Fruit fly (Drosophila melanogaster): Measurements from ENCODE around the gene moody.

moody gene

DNA sequence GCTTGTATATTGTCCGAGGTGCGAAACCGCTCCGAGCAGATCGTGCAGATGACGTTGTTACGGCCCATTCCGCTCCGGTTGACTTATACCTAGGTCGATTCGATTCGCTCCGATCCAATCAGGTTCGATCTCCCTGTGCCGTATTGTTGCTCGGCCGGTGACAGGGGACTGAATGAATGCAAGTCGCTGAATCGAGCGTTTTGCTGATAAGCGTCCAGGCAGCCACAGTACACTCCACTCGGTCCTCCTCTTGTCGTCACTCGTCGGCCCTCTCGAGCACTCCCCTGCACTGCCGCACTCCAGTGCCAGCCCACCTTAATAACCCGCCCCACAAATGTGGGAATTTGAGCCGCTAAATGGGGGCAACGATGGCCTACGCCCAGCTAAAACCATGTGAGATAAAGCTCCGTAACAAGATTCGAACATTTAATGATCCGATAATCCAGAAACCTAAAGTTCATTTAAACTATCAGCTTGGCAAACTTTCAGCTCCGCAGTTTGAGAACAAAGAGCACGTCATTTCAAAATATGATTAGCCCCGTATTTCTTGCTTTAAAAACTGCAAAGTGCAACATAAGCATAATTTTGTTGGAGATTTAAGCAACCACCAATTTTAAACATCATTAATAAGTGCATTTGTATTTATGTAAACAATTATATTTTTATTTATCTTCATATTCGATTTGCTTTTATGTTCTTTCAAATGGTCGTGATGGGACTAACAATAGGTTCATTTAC is 6.1 kb downstream of the moody start, which contains the start of gene CG4325:
CG4325 (minus strand) TSS at position 159 of the 738 bp plus-strand sequence.
- no peak for TF ChIP-seq CG7045 (GFP tag; optimal IDR thresholded peaks at IDR 0.05)
- TF ChIP-seq ovo (GFP tag; optimal IDR thresholded peaks at IDR 0.05): no peak
- TF ChIP-seq CG12768 (GFP tag; optimal IDR thresholded peaks at IDR 0.05): no peak
- TF ChIP-seq cic (GFP tag; optimal IDR thresholded peaks at IDR 0.05): peak; percentile 76
- TF ChIP-seq CG1620 (GFP tag; optimal IDR thresholded peaks at IDR 0.05): no peak
- TF ChIP-seq cnc (optimal IDR thresholded peaks at IDR 0.05): no peak
- TF ChIP-seq Crg-1 (GFP tag; optimal IDR thresholded peaks at IDR 0.05): no peak
- TF ChIP-seq tj (GFP tag; optimal IDR thresholded peaks at IDR 0.05): peak; percentile 91
- peak; percentile 19 for TF ChIP-seq Mnt (GFP tag; optimal IDR thresholded peaks at IDR 0.05)
- TF ChIP-seq toe (GFP tag; optimal IDR thresholded peaks at IDR 0.05): no peak
- no peak for TF ChIP-seq bab1 (GFP tag; optimal IDR thresholded peaks at IDR 0.05)
- TF ChIP-seq CG5204 (GFP tag; optimal IDR thresholded peaks at IDR 0.05): no peak
- TF ChIP-seq CG11617 (GFP tag; optimal IDR thresholded peaks at IDR 0.05): no peak
- no peak for TF ChIP-seq Hr96 (GFP tag; optimal IDR thresholded peaks at IDR 0.05)
- TF ChIP-seq Clk (GFP tag; optimal IDR thresholded peaks at IDR 0.05): no peak
- peak; percentile 7 for TF ChIP-seq pad (GFP tag; optimal IDR thresholded peaks at IDR 0.05)
- no peak for TF ChIP-seq kay (GFP tag; ENCODE audit: borderline replicate concordance)
- no peak for TF ChIP-seq CG7101 (tag; optimal IDR thresholded peaks at IDR 0.05)
- no peak for TF ChIP-seq CG14711 (tag; optimal IDR thresholded peaks at IDR 0.05)
- no peak for TF ChIP-seq CG33017 (tag; optimal IDR thresholded peaks at IDR 0.05)

DNA sequence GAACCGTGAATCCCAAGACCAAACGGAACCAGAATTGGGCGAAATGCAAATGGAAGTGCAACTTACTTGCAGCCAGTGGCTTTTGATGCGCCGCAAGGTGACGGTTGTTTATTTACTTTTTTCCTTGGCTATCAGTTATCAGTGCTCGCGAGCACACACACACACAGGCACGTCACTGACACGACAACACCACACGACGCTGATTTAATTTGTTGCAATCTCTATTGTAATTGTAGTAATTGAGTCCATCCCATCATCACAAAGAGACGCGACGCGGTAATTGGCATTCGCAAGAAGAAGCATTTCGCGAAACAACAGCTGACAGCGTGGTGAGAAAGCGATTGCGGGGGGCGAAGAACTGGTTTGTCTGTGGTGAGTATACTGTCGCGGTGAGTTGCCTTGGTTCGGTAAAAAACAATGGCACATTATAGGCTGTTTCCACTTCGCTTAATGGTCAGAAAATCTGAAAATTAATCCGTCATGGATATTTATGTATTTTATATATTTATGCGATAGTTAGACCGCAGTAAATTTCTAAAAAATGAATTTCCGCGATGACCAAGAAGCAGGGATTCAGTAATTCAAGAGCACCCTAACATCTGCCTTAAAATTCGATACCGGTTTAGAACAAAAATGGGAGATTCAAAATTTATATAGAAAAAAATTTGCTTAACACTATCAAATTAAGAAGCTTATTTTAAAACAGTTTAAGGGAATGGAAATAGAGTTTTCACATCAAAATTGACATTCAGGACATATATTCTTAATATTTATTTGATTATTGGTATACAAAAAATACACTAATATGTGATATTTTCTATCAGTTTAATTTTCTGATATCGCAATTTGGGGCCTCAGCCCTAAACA is 7.7 kb downstream of the moody start, which contains the start of the genes Actn and usp:
Actn (minus strand) TSS at position 331 of the 867 bp plus-strand sequence.
usp (minus strand) TSS at position 331 of the 867 bp plus-strand sequence.
- TF ChIP-seq bab1 (GFP tag; optimal IDR thresholded peaks at IDR 0.05) (no peak), CG7045 (GFP tag; optimal IDR thresholded peaks at IDR 0.05) (no peak), kay (GFP tag; ENCODE audit: borderline replicate concordance) (no peak), CG12768 (GFP tag; optimal IDR thresholded peaks at IDR 0.05) (no peak), Clk (GFP tag; optimal IDR thresholded peaks at IDR 0.05) (no peak), CG33017 (tag; optimal IDR thresholded peaks at IDR 0.05) (peak; percentile 1), CG7101 (tag; optimal IDR thresholded peaks at IDR 0.05) (no peak), cic (GFP tag; optimal IDR thresholded peaks at IDR 0.05) (peak; percentile 63), CG11617 (GFP tag; optimal IDR thresholded peaks at IDR 0.05) (no peak), Mnt (GFP tag; optimal IDR thresholded peaks at IDR 0.05) (peak; percentile 46), CG14711 (tag; optimal IDR thresholded peaks at IDR 0.05) (peak; percentile 53), CG5204 (GFP tag; optimal IDR thresholded peaks at IDR 0.05) (no peak), cnc (optimal IDR thresholded peaks at IDR 0.05) (no peak), tj (GFP tag; optimal IDR thresholded peaks at IDR 0.05) (no peak), CG1620 (GFP tag; optimal IDR thresholded peaks at IDR 0.05) (peak; percentile 5), pad (GFP tag; optimal IDR thresholded peaks at IDR 0.05) (peak; percentile 25), Crg-1 (GFP tag; optimal IDR thresholded peaks at IDR 0.05) (peak; percentile 16), Hr96 (GFP tag; optimal IDR thresholded peaks at IDR 0.05) (peak; percentile 10), toe (GFP tag; optimal IDR thresholded peaks at IDR 0.05) (peak; percentile 27), ovo (GFP tag; optimal IDR thresholded peaks at IDR 0.05) (peak; percentile 49)

DNA sequence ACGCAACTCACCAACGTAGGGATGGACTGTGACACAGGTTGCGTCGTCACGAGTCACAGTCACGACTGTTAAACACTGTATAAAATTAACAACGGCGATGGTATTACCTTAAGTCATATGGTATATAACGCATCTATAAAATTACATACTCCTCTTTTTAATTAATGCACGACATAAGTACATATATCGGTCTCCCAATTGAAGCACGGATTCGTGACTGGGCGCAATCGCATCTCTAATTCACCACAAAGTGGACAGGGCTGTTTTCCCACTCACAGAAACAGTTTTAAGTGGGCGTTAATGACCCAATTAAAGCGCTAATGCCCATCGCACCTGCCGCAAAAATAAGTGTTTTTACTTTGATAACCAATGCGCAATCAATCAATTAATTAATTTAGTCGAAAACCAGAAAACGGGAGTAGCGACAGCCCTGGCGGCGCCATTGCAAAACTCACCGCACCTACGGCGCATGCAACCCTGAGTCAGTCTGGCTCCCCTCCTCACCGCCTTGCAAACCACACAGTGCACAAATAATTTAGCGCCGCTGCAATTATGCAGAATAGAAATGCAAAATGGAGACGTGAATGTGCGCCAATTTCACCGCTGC is 8.5 kb downstream of the moody start, which contains the start of gene CG4313:
CG4313 (plus strand) TSS at position 557 of the 607 bp plus-strand sequence.
- peak; percentile 89 for TF ChIP-seq Hr96 (GFP tag; optimal IDR thresholded peaks at IDR 0.05)
- TF ChIP-seq cnc (optimal IDR thresholded peaks at IDR 0.05): no peak
- peak; percentile 74 for TF ChIP-seq CG7101 (tag; optimal IDR thresholded peaks at IDR 0.05)
- TF ChIP-seq bab1 (GFP tag; optimal IDR thresholded peaks at IDR 0.05): peak; percentile 79
- TF ChIP-seq cic (GFP tag; optimal IDR thresholded peaks at IDR 0.05): no peak
- peak; percentile 58 for TF ChIP-seq pad (GFP tag; optimal IDR thresholded peaks at IDR 0.05)
- peak; percentile 42 for TF ChIP-seq CG12768 (GFP tag; optimal IDR thresholded peaks at IDR 0.05)
- TF ChIP-seq CG14711 (tag; optimal IDR thresholded peaks at IDR 0.05): peak; percentile 95
- TF ChIP-seq Clk (GFP tag; optimal IDR thresholded peaks at IDR 0.05): no peak
- TF ChIP-seq CG1620 (GFP tag; optimal IDR thresholded peaks at IDR 0.05): peak; percentile 77
- TF ChIP-seq CG7045 (GFP tag; optimal IDR thresholded peaks at IDR 0.05): no peak
- no peak for TF ChIP-seq kay (GFP tag; ENCODE audit: borderline replicate concordance)
- peak; percentile 19 for TF ChIP-seq ovo (GFP tag; optimal IDR thresholded peaks at IDR 0.05)
- TF ChIP-seq toe (GFP tag; optimal IDR thresholded peaks at IDR 0.05): peak; percentile 69
- TF ChIP-seq CG5204 (GFP tag; optimal IDR thresholded peaks at IDR 0.05): peak; percentile 74
- no peak for TF ChIP-seq CG33017 (tag; optimal IDR thresholded peaks at IDR 0.05)
- TF ChIP-seq CG11617 (GFP tag; optimal IDR thresholded peaks at IDR 0.05): peak; percentile 77
- peak; percentile 61 for TF ChIP-seq Crg-1 (GFP tag; optimal IDR thresholded peaks at IDR 0.05)
- peak; percentile 67 for TF ChIP-seq tj (GFP tag; optimal IDR thresholded peaks at IDR 0.05)
- peak; percentile 48 for TF ChIP-seq Mnt (GFP tag; optimal IDR thresholded peaks at IDR 0.05)

DNA sequence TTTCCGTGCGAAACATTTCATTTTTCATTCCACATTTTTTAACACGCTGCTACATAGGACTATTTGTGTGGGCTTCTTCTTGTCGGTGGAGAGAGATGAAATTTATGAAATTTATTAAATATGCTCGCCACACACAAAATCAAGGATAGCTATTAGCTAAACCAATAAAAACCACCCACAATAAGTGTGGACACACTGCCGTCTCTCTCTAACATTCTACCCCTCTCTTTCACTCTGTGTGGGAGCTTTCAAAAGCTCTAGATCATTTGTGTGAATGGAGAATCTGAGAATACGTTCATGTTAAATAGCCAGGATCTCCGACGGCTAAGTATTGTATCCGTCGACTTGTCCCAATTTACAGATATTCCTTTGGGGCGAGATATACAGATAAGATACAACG is 12.3 kb downstream of the moody start:
- TF ChIP-seq CG12768 (GFP tag; optimal IDR thresholded peaks at IDR 0.05) (no peak), toe (GFP tag; optimal IDR thresholded peaks at IDR 0.05) (no peak)
